Fruit fly (Drosophila melanogaster) whole organism, embryonic: ENCODE data around the gene CG5080.
A peak's percentile ranks its signal among the peaks of the same experiment; 100 is the strongest.

Source experiments
- ATbp ChIP-seq: fragments of 200-800 bp; sonication (Bioruptor generic); optimal IDR thresholded peaks from 2 replicates; lab custom pipeline; 2017; ENCODE audit warnings: missing biosample characterization, mild to moderate bottlenecking, missing genetic modification characterization, missing genetic modification reagents
- Abd-B ChIP-seq: fragments of 200-800 bp; sonication (Bioruptor generic); optimal IDR thresholded peaks from 2 replicates; lab custom pipeline; 2018; ENCODE audit warnings: missing biosample characterization, mild to moderate bottlenecking, missing genetic modification characterization, moderate library complexity
- BEAF-32 ChIP-seq: fragments of 200-800 bp; sonication (Bioruptor generic); optimal IDR thresholded peaks from 3 replicates; lab custom pipeline; 2017; ENCODE audit warnings: missing biosample characterization, missing genetic modification characterization, mild to moderate bottlenecking, moderate library complexity, missing genetic modification reagents
- Bgb ChIP-seq: fragments of 200-800 bp; sonication (Bioruptor generic); IDR thresholded peaks from 2 replicates; pipeline ENCODE4 v1.3.6; 2022; ENCODE audit warnings: missing biosample characterization, missing genetic modification characterization; ENCODE audit not compliant: partially characterized antibody
- CG10267 ChIP-seq: fragments of 200-800 bp; sonication (Bioruptor generic); optimal IDR thresholded peaks from 2 replicates; lab custom pipeline; 2018; ENCODE audit warnings: missing biosample characterization, mild to moderate bottlenecking, missing genetic modification characterization, moderate library complexity
- CG12071 ChIP-seq: fragments of 200-800 bp; sonication (Bioruptor generic); optimal IDR thresholded peaks from 3 replicates; lab custom pipeline; 2018; ENCODE audit warnings: missing biosample characterization, mild to moderate bottlenecking, missing genetic modification characterization
- CG12659 ChIP-seq: fragments of 200-800 bp; sonication (Bioruptor generic); optimal IDR thresholded peaks from 3 replicates; lab custom pipeline; 2017; ENCODE audit warnings: mild to moderate bottlenecking, missing biosample characterization, missing genetic modification reagents, missing genetic modification characterization
- CG13287 ChIP-seq: fragments of 200-800 bp; sonication (Bioruptor generic); IDR thresholded peaks from 2 replicates; pipeline ENCODE4 v1.3.6; 2022; ENCODE audit warnings: missing biosample characterization, missing genetic modification characterization; ENCODE audit not compliant: partially characterized antibody
- CG1529 ChIP-seq: fragments of 200-800 bp; sonication (Bioruptor generic); optimal IDR thresholded peaks from 3 replicates; lab custom pipeline; 2018; ENCODE audit warnings: missing biosample characterization, missing genetic modification characterization
- CG15601 ChIP-seq: fragments of 200-800 bp; sonication (Bioruptor generic); optimal IDR thresholded peaks from 3 replicates; lab custom pipeline; 2019; ENCODE audit warnings: missing biosample characterization, mild to moderate bottlenecking, missing genetic modification characterization, moderate library complexity
- CG16779 ChIP-seq: fragments of 200-800 bp; sonication (Bioruptor generic); IDR thresholded peaks from 2 replicates; pipeline ENCODE4 v1.3.6; 2022; ENCODE audit warnings: missing biosample characterization, missing genetic modification characterization
- CG17568 ChIP-seq: fragments of 200-800 bp; sonication (Bioruptor generic); optimal IDR thresholded peaks from 2 replicates; lab custom pipeline; 2018; ENCODE audit warnings: missing biosample characterization, mild to moderate bottlenecking, missing genetic modification characterization, moderate library complexity
- CG2116 ChIP-seq: fragments of 200-800 bp; sonication (Bioruptor generic); optimal IDR thresholded peaks from 3 replicates; lab custom pipeline; 2018; ENCODE audit warnings: missing biosample characterization, mild to moderate bottlenecking, missing genetic modification characterization
- CG34224 ChIP-seq: fragments of 200-800 bp; sonication (Bioruptor generic); IDR thresholded peaks from 3 replicates; pipeline ENCODE4 v1.3.6; 2022; ENCODE audit warnings: missing biosample characterization, missing genetic modification characterization; ENCODE audit not compliant: partially characterized antibody
- CG6765 ChIP-seq: fragments of 200-800 bp; sonication (Bioruptor generic); optimal IDR thresholded peaks from 3 replicates; lab custom pipeline; 2017; ENCODE audit warnings: missing biosample characterization, mild to moderate bottlenecking, missing genetic modification characterization
- CG8765 ChIP-seq: fragments of 200-800 bp; sonication (Bioruptor generic); IDR thresholded peaks from 2 replicates; pipeline ENCODE4 v1.3.6; 2022; ENCODE audit warnings: missing biosample characterization, missing genetic modification characterization
- CG8944 ChIP-seq: fragments of 200-800 bp; sonication (Bioruptor generic); optimal IDR thresholded peaks from 3 replicates; lab custom pipeline; 2016; ENCODE audit warnings: missing biosample characterization, missing genetic modification characterization
- CG9437 ChIP-seq: fragments of 200-800 bp; sonication (Bioruptor generic); optimal IDR thresholded peaks from 2 replicates; lab custom pipeline; 2018; ENCODE audit warnings: missing biosample characterization, mild to moderate bottlenecking, missing genetic modification characterization
- CG9797 ChIP-seq: fragments of 200-800 bp; sonication (Bioruptor generic); optimal IDR thresholded peaks from 3 replicates; lab custom pipeline; 2018; ENCODE audit warnings: missing biosample characterization, mild to moderate bottlenecking, missing genetic modification characterization
- Dip2 ChIP-seq: fragments of 200-800 bp; sonication (Bioruptor generic); IDR thresholded peaks from 2 replicates; pipeline ENCODE4 v1.3.6; 2022; ENCODE audit warnings: missing biosample characterization, missing genetic modification characterization
- Dll ChIP-seq: fragments of 200-800 bp; sonication (Bioruptor generic); IDR thresholded peaks from 4 replicates; pipeline ENCODE4 v1.3.6; 2022; ENCODE audit warnings: missing biosample characterization, missing genetic modification characterization; ENCODE audit not compliant: partially characterized antibody
- Doc3 ChIP-seq: fragments of 200-800 bp; sonication (Bioruptor generic); IDR thresholded peaks from 3 replicates; pipeline ENCODE4 v1.3.6; 2022; ENCODE audit warnings: missing biosample characterization, missing genetic modification characterization; ENCODE audit not compliant: partially characterized antibody
- Dp ChIP-seq: fragments of 200-800 bp; sonication (Bioruptor generic); optimal IDR thresholded peaks from 2 replicates; lab custom pipeline; 2018; ENCODE audit warnings: missing biosample characterization, mild to moderate bottlenecking, missing genetic modification characterization, moderate library complexity
- Dref ChIP-seq: fragments of 200-800 bp; sonication (Bioruptor generic); IDR thresholded peaks from 2 replicates; pipeline ENCODE4 v1.3.6; 2022; ENCODE audit warnings: missing biosample characterization, missing genetic modification characterization
- E2f2 ChIP-seq: fragments of 200-800 bp; sonication (Bioruptor generic); IDR thresholded peaks from 2 replicates; pipeline ENCODE4 v1.3.6; 2022; ENCODE audit warnings: missing biosample characterization, missing genetic modification characterization
- Ets97D ChIP-seq: fragments of 200-800 bp; sonication (Bioruptor generic); optimal IDR thresholded peaks from 3 replicates; lab custom pipeline; 2016; ENCODE audit warnings: missing biosample characterization, missing genetic modification characterization
- H15 ChIP-seq: fragments of 200-800 bp; sonication (Bioruptor generic); IDR thresholded peaks from 3 replicates; pipeline ENCODE4 v1.3.6; 2022; ENCODE audit warnings: missing biosample characterization, missing genetic modification characterization
- HLH4C ChIP-seq: fragments of 200-800 bp; sonication (Bioruptor generic); IDR thresholded peaks from 3 replicates; pipeline ENCODE4 v1.3.6; 2022; ENCODE audit warnings: missing biosample characterization, missing genetic modification characterization; ENCODE audit not compliant: partially characterized antibody
- MBD-R2 ChIP-seq: fragments of 200-800 bp; sonication (Bioruptor generic); IDR thresholded peaks from 2 replicates; pipeline ENCODE4 v1.3.6; 2022; ENCODE audit warnings: missing biosample characterization, missing genetic modification characterization
- MESR4 ChIP-seq: fragments of 200-800 bp; sonication (Bioruptor generic); optimal IDR thresholded peaks from 2 replicates; lab custom pipeline; 2018; ENCODE audit warnings: missing biosample characterization, mild to moderate bottlenecking, missing genetic modification characterization, moderate library complexity
- Med ChIP-seq: fragments of 200-800 bp; sonication (Bioruptor generic); peaks from one replicate; lab custom pipeline; 2016; ENCODE audit warnings: missing biosample characterization, missing genetic modification characterization, mild to moderate bottlenecking, inconsistent platforms, moderate library complexity
- Myb ChIP-seq: fragments of 200-800 bp; sonication (Bioruptor generic); optimal IDR thresholded peaks from 2 replicates; lab custom pipeline; 2016; ENCODE audit warnings: missing biosample characterization, missing genetic modification characterization
- Optix ChIP-seq: fragments of 200-800 bp; sonication (Bioruptor generic); IDR thresholded peaks from 3 replicates; pipeline ENCODE4 v1.3.6; 2022; ENCODE audit warnings: missing biosample characterization, missing genetic modification characterization
- Pdp1 ChIP-seq, 2 experiments: fragments of 200-800 bp; sonication (Bioruptor generic); optimal IDR thresholded peaks; 3 replicates each; lab custom pipeline; 2016; ENCODE audit warnings: missing biosample characterization in 2 of 2, missing genetic modification characterization in 2 of 2, mild to moderate bottlenecking in 1 of 2, moderate library complexity in 1 of 2
- Sry-δ ChIP-seq: fragments of 200-800 bp; sonication (Bioruptor generic); optimal IDR thresholded peaks from 2 replicates; lab custom pipeline; 2016; ENCODE audit warnings: missing biosample characterization, missing genetic modification characterization
- ab ChIP-seq: fragments of 200-800 bp; sonication (Bioruptor generic); optimal IDR thresholded peaks from 2 replicates; lab custom pipeline; 2016; ENCODE audit warnings: missing biosample characterization, missing genetic modification characterization
- ato ChIP-seq: fragments of 200-800 bp; sonication (Bioruptor generic); IDR thresholded peaks from 2 replicates; pipeline ENCODE4 v1.3.6; 2022; ENCODE audit warnings: missing biosample characterization, missing genetic modification characterization; ENCODE audit not compliant: partially characterized antibody
- ftz-f1 ChIP-seq: fragments of 200-800 bp; sonication (Bioruptor generic); optimal IDR thresholded peaks from 2 replicates; lab custom pipeline; 2016; ENCODE audit warnings: missing biosample characterization, missing genetic modification characterization
- gfzf ChIP-seq: fragments of 200-800 bp; sonication (Bioruptor generic); optimal IDR thresholded peaks from 2 replicates; lab custom pipeline; 2016; ENCODE audit warnings: missing biosample characterization, mild to moderate bottlenecking, missing genetic modification characterization, moderate library complexity
- inv ChIP-seq: fragments of 200-800 bp; sonication (Bioruptor generic); IDR thresholded peaks from 2 replicates; pipeline ENCODE4 v1.3.6; 2022; ENCODE audit warnings: missing biosample characterization, missing genetic modification characterization; ENCODE audit not compliant: partially characterized antibody
- luna ChIP-seq: fragments of 200-800 bp; sonication (Bioruptor generic); optimal IDR thresholded peaks from 2 replicates; lab custom pipeline; 2016; ENCODE audit warnings: missing biosample characterization, missing genetic modification characterization
- pzg ChIP-seq: fragments of 200-800 bp; sonication (Bioruptor generic); optimal IDR thresholded peaks from 3 replicates; lab custom pipeline; 2018; ENCODE audit warnings: missing biosample characterization, mild to moderate bottlenecking, missing genetic modification characterization, moderate library complexity
- run ChIP-seq: fragments of 200-800 bp; sonication (Bioruptor generic); optimal IDR thresholded peaks from 3 replicates; lab custom pipeline; 2018; ENCODE audit warnings: missing biosample characterization, mild to moderate bottlenecking, missing genetic modification characterization
- sens ChIP-seq: fragments of 200-800 bp; sonication (Bioruptor generic); peaks from one replicate; lab custom pipeline; 2016; ENCODE audit warnings: missing biosample characterization, missing genetic modification characterization
- sima ChIP-seq: fragments of 200-800 bp; sonication (Bioruptor generic); optimal IDR thresholded peaks from 2 replicates; lab custom pipeline; 2016; ENCODE audit warnings: missing biosample characterization, missing genetic modification characterization
- stwl ChIP-seq: fragments of 200-800 bp; sonication (Bioruptor generic); optimal IDR thresholded peaks from 3 replicates; lab custom pipeline; 2018; ENCODE audit warnings: missing biosample characterization, mild to moderate bottlenecking, missing genetic modification characterization, moderate library complexity
- unc-4 ChIP-seq: fragments of 200-800 bp; sonication (Bioruptor generic); IDR thresholded peaks from 2 replicates; pipeline ENCODE4 v1.3.6; 2022; ENCODE audit warnings: missing biosample characterization, missing genetic modification characterization; ENCODE audit not compliant: partially characterized antibody
- zen2 ChIP-seq: fragments of 200-800 bp; sonication (Bioruptor generic); IDR thresholded peaks from 3 replicates; pipeline ENCODE4 v1.3.6; 2022; ENCODE audit warnings: missing biosample characterization, missing genetic modification characterization; ENCODE audit not compliant: partially characterized antibody

Gene CG5080

dm6 chr2L:1166326-1166725, 2.6 kb upstream of the CG5080 start, which contains the start of gene CG14341:
Gene CG14341, plus strand, starts transcription at chr2L:1166506.
- no peak for TF ChIP-seq CG17568 (GFP tag; lab: Kevin White, UChicago)
- no peak for TF ChIP-seq ATbp
- no peak for TF ChIP-seq ab
- TF ChIP-seq Dll (GFP tag; lab: Robert Waterston, UW): peak; percentile 53; the same call in 2 of the 4 replicates
- TF ChIP-seq Dip2 (GFP tag; lab: Robert Waterston, UW): no peak
- TF ChIP-seq CG12659 (GFP tag; lab: Kevin White, UChicago): peak; percentile 2
- TF ChIP-seq Abd-B (GFP tag; lab: Kevin White, UChicago): peak; percentile 27
- TF ChIP-seq unc-4: 0 out of 2 replicates have a peak, but pooled peaks have one; percentile 17
- no peak for TF ChIP-seq H15 (GFP tag; lab: Robert Waterston, UW)
- peak; percentile 33; the same call in 2 of the 3 replicates for TF ChIP-seq CG34224 (GFP tag; lab: Robert Waterston, UW)
- no peak for TF ChIP-seq CG8765
- TF ChIP-seq CG12071: no peak
- TF ChIP-seq CG15601 (tag; lab: Kevin White, UChicago): no peak
- peak; percentile 64 for TF ChIP-seq Dref (GFP tag; lab: Robert Waterston, UW)
- TF ChIP-seq Sry-δ (GFP tag; lab: Kevin White, UChicago): peak; percentile 34
- TF ChIP-seq Optix: no peak
- no peak for TF ChIP-seq inv
- no peak for TF ChIP-seq zen2
- TF ChIP-seq CG8944 (GFP tag; lab: Kevin White, UChicago): no peak
- peak; percentile 1 for TF ChIP-seq Ets97D (GFP tag; lab: Kevin White, UChicago)
- TF ChIP-seq CG9797 (GFP tag; lab: Kevin White, UChicago): no peak
- peak; percentile 15 for TF ChIP-seq CG2116
- no peak for TF ChIP-seq luna (GFP tag; lab: Kevin White, UChicago)
- TF ChIP-seq stwl (tag; lab: Kevin White, UChicago): peak; percentile 53
- peak; percentile 76 for TF ChIP-seq CG10267 (tag; lab: Kevin White, UChicago)
- peak; percentile 56 for TF ChIP-seq E2f2 (GFP tag; lab: Robert Waterston, UW)
- TF ChIP-seq CG16779 (GFP tag; lab: Robert Waterston, UW): no peak
- peak; percentile 21 for TF ChIP-seq Med (GFP tag; lab: Kevin White, UChicago)
- 0 out of 2 replicates have a peak, but pooled peaks have one; percentile 10 for TF ChIP-seq ato
- TF ChIP-seq MESR4: peak; percentile 31
- peak; percentile 45 for TF ChIP-seq Dp (GFP tag; lab: Kevin White, UChicago)
- peak; percentile 35 for TF ChIP-seq pzg (GFP tag; lab: Kevin White, UChicago)
- peak; percentile 16; the same call in 1 of the 3 replicates for TF ChIP-seq Doc3
- TF ChIP-seq Myb (GFP tag; lab: Kevin White, UChicago): peak; percentile 91
- TF ChIP-seq Bgb (GFP tag; lab: Robert Waterston, UW): peak; percentile 27; the same call in 1 of the 2 replicates
- TF ChIP-seq CG6765: no peak
- TF ChIP-seq CG1529 (GFP tag; lab: Kevin White, UChicago): no peak
- TF ChIP-seq Pdp1 (GFP tag; optimal IDR thresholded peaks at IDR 0.05; lab: Kevin White, UChicago): peak in 1 of 2 experiments; percentile 40
- peak; percentile 74 for TF ChIP-seq MBD-R2 (GFP tag; lab: Robert Waterston, UW)
- TF ChIP-seq CG9437 (GFP tag; lab: Kevin White, UChicago): peak; percentile 49
- peak; percentile 59 for TF ChIP-seq CG13287
- no peak for TF ChIP-seq run (tag; lab: Kevin White, UChicago)
- peak; percentile 59; the same call in 2 of the 3 replicates for TF ChIP-seq HLH4C (GFP tag; lab: Robert Waterston, UW)
- TF ChIP-seq ftz-f1 (GFP tag; lab: Kevin White, UChicago): no peak
- TF ChIP-seq gfzf (GFP tag; lab: Kevin White, UChicago): peak; percentile 29
- TF ChIP-seq sima (GFP tag; lab: Kevin White, UChicago): no peak
- peak; percentile 35 for TF ChIP-seq BEAF-32
- peak; percentile 69 for TF ChIP-seq sens (GFP tag; lab: Kevin White, UChicago)
